Fruit fly (Drosophila melanogaster) Kc167 (cell line): ENCODE results near the gene parvin.

Experiments
- Myc ChIP-seq: fragments of >200 bp; optimal IDR thresholded peaks from 2 replicates; lab custom pipeline; 2017; ENCODE audit warnings: missing external identifiers
- Sin3A ChIP-seq: fragments of >200 bp; optimal IDR thresholded peaks from 2 replicates; lab custom pipeline; 2018; ENCODE audit warnings: missing external identifiers
- h ChIP-seq: fragments of >200 bp; optimal IDR thresholded peaks from 3 replicates; lab custom pipeline; 2018; ENCODE audit warnings: missing external identifiers
- insv ChIP-seq: fragments of >200 bp; optimal IDR thresholded peaks from 3 replicates; lab custom pipeline; 2018; ENCODE audit warnings: missing external identifiers
- psq ChIP-seq: fragments of >200 bp; optimal IDR thresholded peaks from 2 replicates; lab custom pipeline; 2017; ENCODE audit warnings: missing external identifiers
- ttk ChIP-seq: sonication (Bioruptor generic); optimal IDR thresholded peaks from 2 replicates; lab custom pipeline; 2017; ENCODE audit warnings: missing external identifiers

The parvin gene

dm6 chrX:19754705-19755403 is 9.0 kb downstream of the parvin start:
- TF ChIP-seq Sin3A (lab: Kevin White, UChicago) (no peak), h (lab: Kevin White, UChicago) (no peak), ttk (no peak), psq (no peak), insv (lab: Kevin White, UChicago) (no peak), Myc (lab: Kevin White, UChicago) (no peak)

dm6 chrX:19762167-19762566 is 16.3 kb downstream of the parvin start:
- no peak for TF ChIP-seq insv (lab: Kevin White, UChicago)
- TF ChIP-seq psq = no peak
- TF ChIP-seq Sin3A (lab: Kevin White, UChicago) = no peak
- no peak for TF ChIP-seq ttk
- no peak for TF ChIP-seq Myc (lab: Kevin White, UChicago)
- TF ChIP-seq h (lab: Kevin White, UChicago) = no peak

DNA sequence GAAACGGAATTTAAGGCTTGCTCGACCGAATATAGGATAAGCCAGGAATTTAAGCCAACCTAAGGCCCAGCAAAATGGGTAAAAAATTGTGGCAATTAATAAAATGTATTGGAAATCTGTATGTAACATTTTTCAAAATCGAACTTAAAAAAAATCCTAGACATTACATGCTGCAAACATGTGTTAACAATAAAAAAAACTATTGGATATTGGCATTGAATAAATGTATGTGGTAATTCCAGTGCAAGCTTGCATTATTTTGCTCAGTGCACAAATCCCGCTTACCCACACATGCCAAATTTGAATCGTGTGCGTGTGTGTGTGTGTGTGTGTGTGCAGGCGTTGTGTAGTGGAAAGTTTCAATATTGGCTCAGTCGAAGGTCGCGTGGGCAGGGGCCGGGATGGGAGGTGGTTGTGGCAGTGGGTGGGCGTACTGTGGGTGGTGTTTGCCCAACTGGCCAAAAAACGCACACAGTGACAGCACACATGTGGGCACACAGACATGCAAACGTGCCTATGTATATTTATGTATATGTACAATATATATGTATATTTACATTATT is 17.7 kb downstream of the parvin start:
- TF ChIP-seq Sin3A (lab: Kevin White, UChicago) (no peak), psq (no peak), Myc (lab: Kevin White, UChicago) (no peak), insv (lab: Kevin White, UChicago) (no peak), h (lab: Kevin White, UChicago) (no peak), ttk (no peak)

DNA sequence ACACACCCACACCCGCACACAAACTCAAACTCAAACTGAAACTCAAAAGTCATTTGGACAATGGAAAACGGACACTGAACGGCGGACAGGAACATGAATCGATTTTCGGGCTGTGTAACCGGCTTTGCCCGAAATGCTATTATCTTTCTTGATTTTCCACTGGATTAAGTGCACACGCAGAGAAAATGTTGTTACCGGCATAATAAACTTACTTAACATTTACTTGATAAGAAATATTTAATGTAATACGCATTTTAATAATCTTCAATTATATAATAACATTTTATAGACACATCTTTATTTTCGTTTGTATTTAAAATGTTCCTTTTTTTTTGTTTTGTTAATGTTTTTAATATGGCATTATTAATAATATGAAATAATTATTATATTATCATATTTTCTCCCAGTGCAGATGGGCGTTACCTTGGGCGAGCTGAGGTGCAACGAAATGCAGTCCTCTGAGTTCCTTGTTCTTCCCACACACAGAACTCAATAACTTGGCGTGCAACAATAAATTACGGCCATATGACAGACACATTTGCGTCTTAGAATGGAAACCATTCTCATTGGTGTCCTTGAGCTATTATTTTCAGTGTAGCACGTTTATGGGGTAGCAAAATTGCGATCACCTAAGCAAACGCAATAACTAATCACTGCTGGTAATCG is 19.1 kb downstream of the parvin start, which contains the start of gene CG12702:
Gene CG12702 (minus strand): TSS at position 51 of the 666 bp plus-strand sequence.
- TF ChIP-seq psq (no peak), ttk (no peak), insv (lab: Kevin White, UChicago) (no peak), h (lab: Kevin White, UChicago) (no peak), Sin3A (lab: Kevin White, UChicago) (no peak), Myc (lab: Kevin White, UChicago) (no peak)

DNA sequence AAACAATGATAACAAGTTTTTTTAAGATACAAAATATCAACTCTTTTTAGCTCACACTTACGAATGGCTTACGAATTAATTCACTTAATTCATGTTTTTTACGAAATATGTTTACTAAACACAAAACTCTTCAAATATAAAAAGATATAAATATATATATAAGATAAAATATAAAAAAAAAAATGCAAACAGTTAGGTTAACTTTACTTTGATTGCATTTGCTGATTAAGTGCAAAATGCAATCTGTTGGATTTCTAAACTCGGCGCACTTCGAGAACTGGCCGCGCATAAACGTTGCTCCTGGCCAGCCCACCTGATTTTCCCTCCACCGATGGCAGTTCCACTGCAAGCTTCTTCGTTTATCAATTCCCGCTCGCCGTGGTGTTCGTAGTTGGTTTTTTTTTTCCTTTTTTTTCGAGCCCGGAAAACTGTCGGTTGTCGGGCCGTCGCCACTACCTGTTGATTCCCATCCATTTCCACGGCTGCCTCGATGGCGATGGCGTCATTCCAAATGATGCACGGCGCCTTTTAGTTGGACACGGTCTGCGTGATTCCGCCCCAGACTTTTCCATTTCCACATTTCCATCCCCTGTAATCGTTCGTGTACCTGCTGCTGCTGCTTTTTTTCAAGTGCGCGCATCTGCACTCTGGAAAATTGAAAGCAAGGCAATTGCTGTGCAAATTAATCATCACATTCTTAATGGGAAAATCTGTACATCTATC is 19.8 kb downstream of the parvin start:
- TF ChIP-seq Sin3A (lab: Kevin White, UChicago) (no peak), h (lab: Kevin White, UChicago) (no peak), ttk (no peak), insv (lab: Kevin White, UChicago) (no peak), Myc (lab: Kevin White, UChicago) (no peak), psq (no peak)

- TF ChIP-seq ttk = no peak
- no peak for TF ChIP-seq insv (lab: Kevin White, UChicago)
- TF ChIP-seq h (lab: Kevin White, UChicago) = no peak
- TF ChIP-seq Myc (lab: Kevin White, UChicago) = no peak
- no peak for TF ChIP-seq psq
- no peak for TF ChIP-seq Sin3A (lab: Kevin White, UChicago)
These were observed 24.1 kb downstream of the parvin start for dm6 chrX:19769821-19770519.

DNA sequence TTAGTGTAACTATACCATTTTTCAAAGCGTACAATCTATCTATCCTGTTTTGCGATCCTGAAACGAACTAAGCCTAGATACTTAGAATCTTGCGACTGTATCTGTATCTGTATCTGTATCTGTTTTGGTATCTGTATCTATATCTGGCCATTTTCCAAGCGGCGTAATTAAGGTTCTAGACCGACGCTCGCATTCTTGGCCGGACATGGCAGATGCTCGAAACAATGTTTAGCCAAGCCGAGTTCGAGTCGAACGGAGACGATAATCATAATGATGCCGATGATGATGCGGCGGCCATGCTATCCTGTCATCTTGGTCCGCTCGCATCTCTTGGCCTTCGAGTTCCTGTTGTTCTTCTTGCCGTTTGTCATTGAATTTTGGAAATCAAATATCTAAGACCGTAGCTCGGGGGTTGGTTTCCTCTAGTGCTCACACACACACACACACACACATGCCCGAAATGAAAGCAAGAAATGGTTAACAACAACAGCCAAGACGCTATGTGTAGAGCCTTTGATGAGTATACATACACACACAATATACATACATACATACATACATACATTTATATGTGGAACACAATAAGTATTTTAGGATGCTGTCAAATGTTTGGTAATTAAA is 26.3 kb downstream of the parvin start:
- TF ChIP-seq Sin3A (lab: Kevin White, UChicago) (no peak), ttk (no peak), h (lab: Kevin White, UChicago) (no peak), psq (no peak), insv (lab: Kevin White, UChicago) (no peak), Myc (lab: Kevin White, UChicago) (no peak)

- TF ChIP-seq Sin3A (lab: Kevin White, UChicago) = no peak
- no peak for TF ChIP-seq h (lab: Kevin White, UChicago)
- TF ChIP-seq Myc (lab: Kevin White, UChicago) = no peak
- TF ChIP-seq insv (lab: Kevin White, UChicago) = no peak
- TF ChIP-seq psq = no peak
- no peak for TF ChIP-seq ttk
These were observed 28.2 kb downstream of the parvin start for dm6 chrX:19773734-19774702.

DNA sequence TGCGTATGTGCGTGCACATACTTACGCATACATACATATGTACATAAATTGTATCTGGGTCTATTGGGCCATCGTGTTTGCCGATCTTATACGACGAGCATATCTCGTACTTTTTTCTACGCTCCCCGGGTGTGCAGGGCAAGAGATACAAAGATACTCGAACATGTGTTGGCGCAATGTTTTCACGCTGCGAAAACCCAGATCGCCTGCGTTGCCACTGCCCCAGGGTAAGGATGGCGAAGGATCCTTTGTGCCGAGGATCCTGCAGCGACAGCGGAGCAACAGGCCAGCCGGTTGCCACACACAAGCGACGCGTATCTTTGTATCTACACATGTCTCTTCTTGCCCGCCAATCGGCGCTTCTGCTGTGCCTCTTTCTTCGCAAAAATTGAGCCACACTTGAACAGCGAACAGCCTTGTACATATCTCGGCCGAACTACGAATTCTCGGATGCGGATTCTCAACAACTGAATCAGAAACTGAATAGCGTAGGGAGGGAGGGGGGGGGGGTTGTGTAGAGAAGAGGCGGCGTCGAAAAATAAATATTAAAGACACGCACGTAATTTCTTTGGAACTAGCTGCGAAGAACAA is 29.3 kb downstream of the parvin start:
- no peak for TF ChIP-seq Myc (lab: Kevin White, UChicago)
- no peak for TF ChIP-seq h (lab: Kevin White, UChicago)
- no peak for TF ChIP-seq insv (lab: Kevin White, UChicago)
- no peak for TF ChIP-seq psq
- TF ChIP-seq ttk = no peak
- no peak for TF ChIP-seq Sin3A (lab: Kevin White, UChicago)
